Worm (Caenorhabditis elegans) whole organism, midembryonic: ENCODE results near the gene T11B7.2.

Experiments
- flt-1 ChIP-seq: fragments of 200-800 bp; sonication (Bioruptor generic); IDR thresholded peaks from 2 replicates; pipeline ENCODE4 v1.3.6; 2022; ENCODE audit warnings: missing genetic modification characterization, missing compliant biosample characterization
- klf-2 ChIP-seq: fragments of 200-800 bp; sonication (Bioruptor generic); conservative IDR thresholded peaks from 2 replicates; pipeline ENCODE4 v1.3.6; 2022; ENCODE audit warnings: missing genetic modification reagents, missing genetic modification characterization, missing compliant biosample characterization
- med-1 ChIP-seq: sonication (generic microtip); optimal IDR thresholded peaks from 2 replicates; lab custom pipeline; 2017; ENCODE audit warnings: missing genetic modification characterization, mild to moderate bottlenecking, missing compliant biosample characterization, antibody characterized with exemption, missing genetic modification reagents; ENCODE audit not compliant: insufficient read depth
- ref-1 ChIP-seq: fragments of 200-800 bp; sonication (Bioruptor generic); conservative IDR thresholded peaks from 2 replicates; pipeline ENCODE4 v1.3.6; 2022; ENCODE audit warnings: missing genetic modification reagents, missing genetic modification characterization, missing compliant biosample characterization
- tab-1 ChIP-seq: fragments of 200-800 bp; sonication (Bioruptor generic); IDR thresholded peaks from 2 replicates; pipeline ENCODE4 v1.3.6; 2022; ENCODE audit warnings: missing genetic modification characterization, missing compliant biosample characterization

DNA sequence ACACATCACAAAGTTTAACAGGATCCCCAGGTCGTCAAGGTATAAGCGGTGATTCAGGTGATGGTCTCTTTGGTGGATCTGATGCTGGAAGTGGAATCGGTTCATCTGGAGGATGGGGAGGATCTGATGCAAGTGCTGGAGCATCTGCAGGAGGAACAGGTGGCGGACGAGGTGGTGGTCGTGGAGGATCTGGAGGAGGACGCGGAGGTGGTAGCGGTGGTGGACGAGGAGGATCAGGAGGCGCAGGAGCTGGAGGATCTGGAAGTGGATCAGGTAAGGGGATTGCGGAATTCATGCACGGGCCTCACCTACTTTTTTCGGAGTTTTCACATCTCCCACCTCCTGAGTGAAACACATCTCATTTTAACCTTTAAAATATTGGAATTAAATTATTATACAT lies 27.7 kb downstream of the T11B7.2 start:
- no peak for TF ChIP-seq klf-2
- no peak for TF ChIP-seq ref-1 (GFP tag; lab: Robert Waterston, UW)
- TF ChIP-seq tab-1 (GFP tag; lab: Robert Waterston, UW) = no peak
- TF ChIP-seq flt-1 = 0 out of 2 replicates have a peak, but pooled peaks have one; percentile 20
- no peak for TF ChIP-seq med-1 (GFP tag; lab: Kevin White, UChicago)
